Worm (Caenorhabditis elegans): ENCODE measurements around the gene W10C4.1.

W10C4.1 gene

DNA sequence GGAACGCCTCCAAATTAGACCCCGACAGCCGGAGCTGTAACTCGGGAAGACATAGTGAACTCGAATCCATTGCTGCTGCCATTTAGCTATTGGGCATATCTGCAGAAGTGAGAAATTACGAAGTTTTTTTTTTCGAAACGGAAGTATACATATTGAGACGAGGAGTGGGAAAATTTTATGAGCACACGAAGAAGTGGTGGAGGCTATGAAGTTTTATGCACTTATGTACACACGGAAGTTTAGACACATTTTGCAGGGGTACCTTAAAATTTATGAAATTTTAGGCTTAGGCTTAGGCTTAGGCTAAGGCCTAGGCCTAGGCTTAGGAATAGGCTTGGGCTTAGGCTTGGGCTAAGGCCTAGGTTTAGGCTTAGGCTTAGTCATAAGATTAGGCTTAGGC is at the start of gene W10C4.1:
TSS of gene W10C4.1 (minus strand) at position 101 of the 400 bp plus-strand sequence.
- TF ChIP-seq flh-1 (GFP tag; optimal IDR thresholded peaks at IDR 0.05) (no peak), ceh-43 (GFP tag; optimal IDR thresholded peaks at IDR 0.05) (no peak), hlh-1 (tag; optimal IDR thresholded peaks at IDR 0.05) (no peak), tbx-8 (GFP tag; optimal IDR thresholded peaks at IDR 0.05) (no peak), elt-3 (tag; optimal IDR thresholded peaks at IDR 0.05) (no peak), nhr-76 (tag; optimal IDR thresholded peaks at IDR 0.05) (no peak), snpc-4 (tag; optimal IDR thresholded peaks at IDR 0.05) (no peak), zip-8 (tag; optimal IDR thresholded peaks at IDR 0.05) (no peak), mep-1 (tag; optimal IDR thresholded peaks at IDR 0.05) (no peak), mls-2 (tag; optimal IDR thresholded peaks at IDR 0.05) (no peak), ceh-39 (tag; optimal IDR thresholded peaks at IDR 0.05) (no peak), lsy-2 (tag; optimal IDR thresholded peaks at IDR 0.05) (no peak), drap-1 (GFP tag; optimal IDR thresholded peaks at IDR 0.05) (no peak), bed-3 (GFP tag; optimal IDR thresholded peaks at IDR 0.05) (no peak)

DNA sequence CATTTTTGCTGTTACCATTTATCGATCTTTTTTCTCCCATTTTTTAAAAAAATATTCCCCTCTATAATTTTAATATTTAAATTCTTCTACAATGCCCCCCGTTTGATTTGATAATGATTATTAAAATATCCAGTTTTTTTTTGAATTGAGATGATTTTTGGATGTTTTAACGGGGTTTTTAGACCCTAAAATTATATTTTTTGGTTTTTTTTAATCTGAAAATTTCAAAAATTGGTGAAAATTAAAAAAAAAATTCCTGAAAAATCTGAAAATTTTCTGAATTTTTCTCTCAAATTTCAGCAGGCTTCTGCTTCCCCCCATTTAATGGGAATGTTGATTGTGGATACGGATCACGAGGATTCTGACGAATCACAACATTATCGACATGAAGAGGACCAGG is 47.3 kb upstream of the W10C4.1 start, which contains the start of gene Y50D7A.3:
TSS of gene Y50D7A.3 (plus strand) at position 301 of the 400 bp plus-strand sequence.
- no peak for TF ChIP-seq drap-1 (GFP tag; optimal IDR thresholded peaks at IDR 0.05)
- no peak for TF ChIP-seq nhr-237 (tag; optimal IDR thresholded peaks at IDR 0.05)
- TF ChIP-seq unc-39 (tag; optimal IDR thresholded peaks at IDR 0.05): no peak
- no peak for TF ChIP-seq elt-3 (tag; optimal IDR thresholded peaks at IDR 0.05)
- TF ChIP-seq ztf-11 (tag; optimal IDR thresholded peaks at IDR 0.05): no peak
- TF ChIP-seq ces-1 (GFP tag; optimal IDR thresholded peaks at IDR 0.05): no peak
- no peak for TF ChIP-seq nhr-2 (tag; optimal IDR thresholded peaks at IDR 0.05)
- TF ChIP-seq elt-1 (tag; optimal IDR thresholded peaks at IDR 0.05; ENCODE audit: borderline replicate concordance, insufficient read depth): no peak
- no peak for TF ChIP-seq mep-1 (tag; optimal IDR thresholded peaks at IDR 0.05)

DNA sequence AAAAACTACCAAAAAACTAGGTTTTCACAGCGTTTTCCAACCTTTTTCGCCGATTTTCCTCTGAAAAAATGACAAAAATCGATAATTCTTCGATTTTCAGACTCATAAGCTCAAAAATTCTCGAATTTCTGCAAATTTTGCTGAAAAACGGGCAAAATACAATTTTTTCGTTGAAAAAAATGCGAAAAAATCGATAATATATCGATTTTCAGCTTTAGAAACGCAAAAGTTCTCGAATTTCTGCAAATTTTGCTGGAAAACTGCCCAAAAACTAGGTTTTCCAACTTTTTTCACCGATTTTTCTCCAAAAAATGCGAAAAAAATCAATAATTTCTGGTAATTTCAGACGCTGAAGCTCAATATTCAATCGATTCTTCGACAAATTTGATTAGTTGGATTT is 44.5 kb upstream of the W10C4.1 start:
- no peak for TF ChIP-seq tbx-8 (GFP tag; optimal IDR thresholded peaks at IDR 0.05)
- no peak for TF ChIP-seq pha-4 (tag; optimal IDR thresholded peaks at IDR 0.05)
- TF ChIP-seq nhr-237 (tag; optimal IDR thresholded peaks at IDR 0.05): no peak
- TF ChIP-seq blmp-1 (tag; optimal IDR thresholded peaks at IDR 0.05): no peak
- TF ChIP-seq flh-1 (GFP tag; optimal IDR thresholded peaks at IDR 0.05): no peak
- no peak for TF ChIP-seq mep-1 (tag; optimal IDR thresholded peaks at IDR 0.05)
- no peak for TF ChIP-seq lsy-2 (tag; optimal IDR thresholded peaks at IDR 0.05)
- no peak for TF ChIP-seq lin-13 (tag; optimal IDR thresholded peaks at IDR 0.05)
- no peak for TF ChIP-seq elt-1 (tag; optimal IDR thresholded peaks at IDR 0.05; ENCODE audit: borderline replicate concordance, insufficient read depth)

DNA sequence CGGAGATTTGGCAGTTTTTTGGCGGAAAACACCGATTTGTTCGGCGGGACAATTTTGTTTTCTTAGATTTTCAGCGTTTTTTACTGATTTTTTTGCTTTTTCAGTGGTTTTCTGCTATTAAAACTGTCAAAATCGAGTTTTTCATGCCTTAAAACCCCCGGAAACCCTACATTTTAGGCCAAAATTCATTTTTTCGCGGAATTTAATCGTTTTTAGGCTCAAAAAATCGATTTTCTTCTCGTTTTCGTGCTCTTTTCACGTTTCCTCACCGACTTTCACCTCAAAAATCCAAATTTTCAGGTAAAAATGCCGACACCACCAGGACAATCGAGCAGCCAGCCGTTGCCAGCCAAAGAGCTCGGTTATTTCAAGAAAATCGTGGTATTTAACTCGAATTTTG is 28.6 kb upstream of the W10C4.1 start, which contains the start of gene hpo-29:
TSS of gene hpo-29 (plus strand) at position 301 of the 400 bp plus-strand sequence.
- no peak for TF ChIP-seq nhr-237 (tag; optimal IDR thresholded peaks at IDR 0.05)
- TF ChIP-seq snpc-4 (tag; optimal IDR thresholded peaks at IDR 0.05): no peak
- no peak for TF ChIP-seq unc-39 (tag; optimal IDR thresholded peaks at IDR 0.05)
- no peak for TF ChIP-seq nhr-28 (tag; optimal IDR thresholded peaks at IDR 0.05)
- TF ChIP-seq pha-4 (tag; optimal IDR thresholded peaks at IDR 0.05): no peak
- TF ChIP-seq unc-120 (tag; optimal IDR thresholded peaks at IDR 0.05; ENCODE audit: poor library complexity, severe bottlenecking): no peak
- TF ChIP-seq blmp-1 (tag; optimal IDR thresholded peaks at IDR 0.05): no peak

DNA sequence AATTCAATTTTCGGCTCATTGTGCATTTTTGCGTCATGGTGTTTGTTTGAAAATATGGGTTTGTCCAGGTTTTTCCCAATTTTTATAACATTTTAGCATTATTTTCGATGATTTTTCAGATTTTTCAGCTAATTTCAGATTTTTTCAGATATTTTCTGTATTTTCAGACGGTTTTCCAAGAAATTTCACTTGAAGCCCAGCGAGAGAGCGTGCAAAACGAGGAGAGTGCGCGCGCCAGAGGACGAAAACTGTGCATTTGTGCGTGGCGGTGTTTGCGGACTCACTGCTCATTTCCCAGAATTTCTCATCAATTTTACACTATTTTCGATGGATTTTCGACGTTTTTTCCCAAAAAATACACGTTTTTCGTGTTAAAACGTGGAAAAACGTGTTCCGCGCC is 28.2 kb upstream of the W10C4.1 start:
- TF ChIP-seq mls-2 (tag; optimal IDR thresholded peaks at IDR 0.05) (peak; percentile 50), ceh-83 (GFP tag; optimal IDR thresholded peaks at IDR 0.05) (peak; percentile 29), ces-1 (GFP tag; optimal IDR thresholded peaks at IDR 0.05) (peak; percentile 76), unc-120 (tag; optimal IDR thresholded peaks at IDR 0.05; ENCODE audit: poor library complexity, severe bottlenecking) (peak; percentile 44), lsy-2 (tag; optimal IDR thresholded peaks at IDR 0.05) (peak; percentile 20), bed-3 (GFP tag; optimal IDR thresholded peaks at IDR 0.05) (no peak), sptf-1 (tag; optimal IDR thresholded peaks at IDR 0.05) (peak; percentile 62), M03D4.4 (tag; optimal IDR thresholded peaks at IDR 0.05) (peak; percentile 35), drap-1 (GFP tag; optimal IDR thresholded peaks at IDR 0.05) (peak; percentile 20), ceh-39 (tag; optimal IDR thresholded peaks at IDR 0.05) (peak; percentile 12), nhr-2 (tag; optimal IDR thresholded peaks at IDR 0.05) (no peak)

DNA sequence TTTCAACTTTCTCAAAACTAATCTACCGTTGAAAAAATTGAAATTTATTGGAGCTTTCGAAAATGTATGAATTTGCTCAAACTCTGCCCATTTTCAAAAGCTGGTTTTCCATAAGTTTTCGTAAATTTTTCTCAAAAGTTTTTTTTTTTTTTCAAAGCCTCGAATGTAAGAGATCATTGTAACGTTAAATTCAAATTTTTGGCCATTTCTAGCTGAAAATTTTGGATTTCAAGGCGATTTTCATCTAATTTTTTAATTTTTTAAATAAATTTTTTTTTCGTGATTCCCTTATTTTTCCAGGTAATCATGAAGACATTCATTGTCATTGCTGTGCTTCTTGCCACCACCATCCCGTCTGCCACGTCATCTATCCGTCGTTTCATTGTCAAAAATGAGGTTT is 23.2 kb upstream of the W10C4.1 start, which contains the start of gene hpo-38:
TSS of gene hpo-38 (plus strand) at position 301 of the 400 bp plus-strand sequence.
- TF ChIP-seq flh-1 (GFP tag; optimal IDR thresholded peaks at IDR 0.05) (no peak), cnd-1 (tag; optimal IDR thresholded peaks at IDR 0.05) (no peak), bed-3 (GFP tag; optimal IDR thresholded peaks at IDR 0.05) (no peak), unc-39 (tag; optimal IDR thresholded peaks at IDR 0.05) (no peak), M03D4.4 (tag; optimal IDR thresholded peaks at IDR 0.05) (no peak), ham-2 (GFP tag; optimal IDR thresholded peaks at IDR 0.05) (no peak), mls-2 (tag; optimal IDR thresholded peaks at IDR 0.05) (no peak), mep-1 (tag; optimal IDR thresholded peaks at IDR 0.05) (no peak), unc-62 (GFP tag; optimal IDR thresholded peaks at IDR 0.05) (no peak), sptf-1 (tag; optimal IDR thresholded peaks at IDR 0.05) (no peak)
